Worm (Caenorhabditis elegans) whole organism, mixed stage, embryonic: Measurements from ENCODE around the gene popl-7.

Experiments
- cnd-1 ChIP-seq: fragments of 200-800 bp; sonication (Bioruptor generic); optimal IDR thresholded peaks from 2 replicates; lab custom pipeline; 2018; ENCODE audit warnings: mild to moderate bottlenecking, missing genetic modification characterization, missing compliant biosample characterization
- nhr-237 ChIP-seq: fragments of 150-350 bp; optimal IDR thresholded peaks from 2 replicates; lab custom pipeline; 2014; ENCODE audit warnings: missing biosample characterization, missing genetic modification characterization
- ztf-11 ChIP-seq: fragments of 150-350 bp; optimal IDR thresholded peaks from 2 replicates; lab custom pipeline; 2014; ENCODE audit warnings: missing biosample characterization, missing genetic modification characterization

DNA sequence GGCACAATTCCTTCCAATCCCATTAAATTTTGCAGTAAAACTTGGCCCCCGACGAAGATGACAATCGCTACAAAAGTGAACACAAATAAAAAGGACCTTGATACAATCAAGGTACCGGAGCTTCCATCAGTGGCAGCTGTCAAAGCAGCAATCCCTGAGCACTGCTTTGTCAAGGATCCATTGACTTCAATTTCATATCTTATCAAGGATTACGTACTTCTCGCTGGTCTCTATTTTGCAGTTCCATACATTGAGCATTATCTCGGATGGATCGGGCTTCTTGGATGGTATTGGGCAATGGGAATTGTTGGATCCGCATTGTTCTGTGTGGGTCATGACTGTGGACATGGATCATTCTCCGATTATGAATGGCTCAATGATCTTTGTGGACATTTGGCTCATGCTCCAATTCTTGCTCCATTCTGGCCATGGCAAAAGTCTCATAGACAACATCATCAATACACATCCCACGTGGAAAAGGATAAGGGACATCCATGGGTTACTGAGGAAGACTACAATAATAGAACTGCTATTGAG is 46.6 kb upstream of the popl-7 start, which contains the start of gene fat-2:
- TF ChIP-seq cnd-1 (tag; lab: Kevin White, UChicago) (no peak), nhr-237 (tag; lab: Kevin White, UChicago) (no peak), ztf-11 (tag; lab: Kevin White, UChicago) (no peak)
